Fruit fly (Drosophila melanogaster) ovary, adult (tissue): ENCODE results near the gene drd.
A peak's percentile ranks its signal among the peaks of the same experiment; 100 is the strongest.

Experiments used
- CG17801 ChIP-seq: fragments of 200-800 bp; optimal IDR thresholded peaks from 2 replicates; lab custom pipeline; 2019; ENCODE audit warnings: missing biosample characterization, mild to moderate bottlenecking, missing genetic modification characterization, moderate library complexity; ENCODE audit not compliant: partially characterized antibody

Gene drd

DNA sequence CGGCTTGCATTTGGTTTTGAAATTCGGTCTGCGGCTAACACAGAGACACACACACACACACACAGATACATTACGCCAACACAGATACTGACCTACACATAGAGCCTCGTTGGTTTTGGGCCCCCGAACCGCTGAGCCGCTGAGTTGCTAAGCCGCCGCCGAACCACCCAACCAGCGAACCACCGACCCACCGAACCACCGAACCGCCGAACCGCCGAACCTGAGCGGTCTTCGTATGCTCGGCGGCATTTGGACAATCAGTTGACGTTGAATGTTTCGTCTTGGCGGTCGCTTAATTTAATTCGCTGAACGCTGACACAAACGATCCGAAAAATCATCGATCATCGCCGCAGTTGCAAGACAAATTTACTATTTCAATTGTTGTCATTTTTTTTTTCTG, at the start of gene drd:
TSS of gene drd (plus strand) at position 258 of the 400 bp plus-strand sequence.
- TF ChIP-seq CG17801 (GFP tag; lab: Kevin White, UChicago), result no peak

DNA sequence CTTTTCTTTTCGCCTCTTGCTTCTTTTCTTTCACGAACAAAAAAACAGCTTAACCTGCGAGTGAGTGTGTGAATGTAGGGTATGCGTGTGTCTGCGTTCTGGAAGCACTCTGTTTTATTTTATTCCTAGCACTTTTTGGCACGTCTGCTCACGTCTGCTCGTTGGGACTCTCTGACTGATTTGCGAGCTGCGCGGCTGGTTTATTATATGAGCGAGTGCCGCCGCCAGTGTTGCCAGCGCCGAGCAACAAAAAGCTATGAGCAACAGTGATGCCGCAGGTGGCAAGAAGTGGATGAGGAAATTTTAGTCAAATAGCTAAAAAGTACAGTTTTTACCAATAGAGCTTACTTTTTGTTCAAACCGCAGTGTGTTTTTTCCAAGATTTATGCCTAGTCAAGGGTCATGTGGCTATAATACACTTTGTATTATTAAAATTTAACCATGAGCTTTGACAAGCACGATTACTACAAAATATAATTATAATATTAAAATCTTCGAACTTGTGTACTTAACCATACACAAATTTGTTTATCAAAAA, 49.4 kb upstream of the drd start, which contains the start of gene Lsd-2:
TSS of gene Lsd-2 (minus strand) at position 183 of the 538 bp plus-strand sequence.
- TF ChIP-seq CG17801 (GFP tag; lab: Kevin White, UChicago), result no peak

DNA sequence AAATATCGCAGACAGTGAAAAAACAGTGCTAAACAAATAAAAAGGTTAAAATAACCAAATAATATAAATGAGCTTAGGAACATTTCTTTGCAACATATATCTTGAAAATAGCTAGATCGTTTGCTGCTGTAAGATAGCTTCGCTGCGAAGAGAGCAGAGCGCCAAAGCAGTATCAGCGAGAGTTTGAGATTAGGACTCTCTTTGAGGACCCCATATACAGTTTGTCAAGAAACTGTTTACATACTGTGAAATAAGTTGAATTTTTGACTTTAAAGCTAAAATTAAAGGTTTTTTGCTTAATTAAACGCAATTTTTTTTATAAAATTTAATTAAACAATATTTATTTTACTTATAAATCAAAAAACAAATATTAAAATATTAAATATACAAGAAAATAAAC, 48.9 kb upstream of the drd start:
- TF ChIP-seq CG17801 (GFP tag; lab: Kevin White, UChicago), result no peak

DNA sequence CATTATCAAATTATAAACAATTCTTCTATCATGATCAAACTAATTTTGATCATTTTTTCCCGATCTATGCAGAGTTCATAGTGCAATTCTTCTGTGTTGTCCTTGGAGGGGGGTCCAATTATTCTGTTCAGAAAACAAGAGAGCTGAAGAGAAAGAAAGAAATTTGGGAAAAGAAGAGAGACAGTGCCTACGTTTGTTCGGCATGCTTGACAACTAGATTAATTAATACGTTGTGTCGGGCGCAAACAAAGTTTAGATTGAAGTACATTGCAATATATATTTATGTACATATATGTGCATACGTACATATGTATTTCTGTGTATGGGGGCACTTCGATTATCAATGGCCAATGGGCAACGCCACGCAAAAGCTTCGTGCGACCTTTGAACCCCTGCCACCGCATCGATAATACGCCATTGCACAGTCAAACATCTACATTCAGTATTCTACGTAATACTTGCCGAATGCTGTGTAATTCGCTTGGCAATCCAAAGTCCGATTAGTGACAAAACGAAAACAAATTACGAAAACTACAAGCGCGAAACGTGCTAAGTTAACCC, 47.9 kb upstream of the drd start:
- TF ChIP-seq CG17801 (GFP tag; lab: Kevin White, UChicago), result peak; percentile 75

dm6 chrX:15078394-15078793, 47.2 kb upstream of the drd start:
- TF ChIP-seq CG17801 (GFP tag; lab: Kevin White, UChicago), result no peak

DNA sequence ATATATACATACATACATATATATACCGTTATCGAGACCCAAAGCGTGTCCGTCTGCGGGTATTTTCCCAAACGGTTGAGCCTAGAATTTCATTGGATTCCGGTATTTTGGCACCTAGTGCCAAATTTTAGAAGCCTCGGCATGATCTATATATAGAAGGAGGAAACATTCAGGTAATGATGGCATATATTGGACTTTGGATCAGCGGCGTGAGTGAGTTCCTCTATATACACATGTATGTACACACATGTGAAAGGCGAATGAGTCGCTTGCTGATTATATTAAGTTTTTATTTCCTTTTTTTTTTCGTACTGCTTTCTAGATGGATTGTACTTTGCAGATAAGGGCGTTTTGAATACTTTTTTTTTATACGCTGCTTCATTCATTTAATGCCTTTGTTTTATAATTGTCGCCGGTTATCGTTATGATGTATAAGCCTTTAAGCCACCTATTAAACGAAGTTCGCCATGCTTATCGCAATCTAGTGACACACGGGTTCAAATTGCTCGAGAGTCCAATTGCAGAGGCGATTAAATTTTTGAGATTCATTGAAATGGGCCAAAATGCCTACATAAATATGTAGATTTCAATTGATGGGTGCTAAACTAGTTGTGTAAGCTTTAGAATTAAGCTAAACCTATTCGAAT, 46.3 kb upstream of the drd start:
- TF ChIP-seq CG17801 (GFP tag; lab: Kevin White, UChicago), result peak; percentile 57

DNA sequence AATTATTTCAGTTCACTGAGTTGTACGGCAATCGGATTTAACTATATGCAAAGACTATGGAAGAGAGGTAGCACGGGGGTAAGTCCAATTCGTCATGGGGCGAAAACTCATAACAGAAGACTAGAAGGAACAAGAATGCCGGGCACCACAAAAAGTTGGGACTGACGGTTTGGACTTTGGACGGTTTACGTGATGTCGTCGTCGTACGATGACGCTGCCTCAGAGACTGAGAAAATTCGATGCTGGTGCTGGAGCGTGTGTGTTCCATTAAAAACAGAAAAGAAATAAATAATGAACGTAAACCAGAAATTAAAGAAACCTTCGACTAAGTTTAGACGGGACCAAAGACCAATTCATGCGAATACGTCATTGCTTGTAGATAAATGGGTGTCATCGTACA, 45.6 kb upstream of the drd start:
- TF ChIP-seq CG17801 (GFP tag; lab: Kevin White, UChicago), result peak; percentile 34

- TF ChIP-seq CG17801 (GFP tag; lab: Kevin White, UChicago), result no peak
Measured at dm6 chrX:15080780-15081402, 44.7 kb upstream of the drd start, which contains the start of gene CG33177. CG33177 (plus strand) TSS chrX:15081367.

DNA sequence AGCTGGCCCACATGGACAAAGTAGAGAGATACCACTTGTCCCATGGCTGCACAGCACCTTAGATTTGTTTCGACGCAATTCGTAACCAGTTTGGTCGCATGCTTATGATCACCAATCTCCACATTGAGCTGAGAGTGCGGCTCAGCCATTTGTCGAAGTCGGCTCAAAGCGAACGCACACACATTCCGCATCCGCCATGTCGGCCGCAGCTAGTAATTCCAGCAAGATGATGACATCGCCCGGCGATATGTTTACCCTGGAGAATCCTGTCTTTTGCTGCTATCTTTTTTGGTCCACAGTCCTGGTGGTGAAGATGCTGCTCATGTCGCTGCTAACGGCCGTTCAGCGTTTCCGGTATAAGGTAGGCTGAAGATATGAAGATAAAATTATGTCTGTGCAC, 42.9 kb upstream of the drd start, which contains the start of gene CG33178:
TSS of gene CG33178 (plus strand) at position 147 of the 400 bp plus-strand sequence.
- TF ChIP-seq CG17801 (GFP tag; lab: Kevin White, UChicago), result no peak

DNA sequence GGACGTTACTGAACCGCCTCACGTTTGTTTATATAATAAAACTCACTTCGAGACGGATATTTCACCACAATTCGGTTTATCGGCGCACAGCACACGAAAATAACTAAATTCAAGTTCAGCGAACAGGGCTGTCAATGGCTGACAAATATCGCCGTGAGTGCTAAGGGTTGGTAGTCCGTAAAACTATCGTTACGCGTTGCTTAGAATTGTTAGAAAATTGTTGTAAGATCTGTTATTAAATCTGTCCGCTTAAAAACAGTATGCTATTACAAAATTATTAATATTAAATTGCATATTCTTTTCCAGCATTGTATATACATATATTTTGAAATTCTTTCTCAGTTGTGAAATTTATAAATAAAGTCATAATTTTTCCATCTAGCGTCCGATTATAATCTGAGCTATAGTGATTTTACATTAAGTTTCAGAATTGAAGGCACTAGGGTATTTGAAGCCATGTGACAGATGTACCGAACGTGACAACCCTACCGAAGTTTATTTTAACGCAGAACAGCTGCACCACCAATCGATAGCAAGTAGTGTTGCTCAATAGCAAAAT, 40.9 kb upstream of the drd start, which contains the start of gene Cox17:
TSS of gene Cox17 (minus strand) at position 120 of the 559 bp plus-strand sequence.
- peak; percentile 72 for TF ChIP-seq CG17801 (GFP tag; lab: Kevin White, UChicago)

DNA sequence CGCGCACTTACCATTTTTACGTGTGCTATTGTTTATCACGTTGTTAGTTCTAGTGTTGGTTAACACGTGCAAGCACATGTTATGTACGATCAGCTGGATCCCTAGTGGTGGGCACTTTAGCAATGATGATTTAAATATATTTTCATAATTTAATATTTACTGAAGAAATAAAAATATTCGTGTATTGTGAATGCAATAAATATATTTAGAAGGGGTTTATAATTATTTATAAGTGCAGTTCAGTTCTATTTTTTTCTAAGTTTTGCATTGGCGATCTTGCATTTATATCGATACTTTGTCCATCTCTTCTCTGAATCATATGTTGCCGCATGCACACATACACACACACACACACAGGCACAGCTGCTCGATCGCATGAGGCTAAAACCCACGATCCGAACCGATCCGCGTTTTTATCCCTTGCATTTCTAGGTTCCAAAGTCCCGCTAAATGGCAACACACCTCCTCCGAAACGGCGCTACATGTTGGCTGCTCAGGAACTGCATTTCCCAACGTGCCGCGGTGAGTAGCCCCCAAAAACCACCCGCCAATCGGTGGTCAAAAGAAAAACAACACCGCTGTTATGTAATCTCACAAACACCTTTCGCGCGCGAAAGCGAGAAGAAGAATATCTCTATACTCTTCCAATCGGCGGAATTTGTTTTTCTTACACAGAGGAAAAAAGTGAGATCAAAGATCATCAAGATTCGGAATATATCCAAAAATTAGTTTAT, 39.6 kb upstream of the drd start, which contains the start of the genes CG15027 and Dbct:
TSS of gene CG15027 (minus strand) at position 51 of the 734 bp plus-strand sequence.
TSS of gene Dbct (plus strand) at position 349 of the 734 bp plus-strand sequence.
- peak; percentile 92 for TF ChIP-seq CG17801 (GFP tag; lab: Kevin White, UChicago)

DNA sequence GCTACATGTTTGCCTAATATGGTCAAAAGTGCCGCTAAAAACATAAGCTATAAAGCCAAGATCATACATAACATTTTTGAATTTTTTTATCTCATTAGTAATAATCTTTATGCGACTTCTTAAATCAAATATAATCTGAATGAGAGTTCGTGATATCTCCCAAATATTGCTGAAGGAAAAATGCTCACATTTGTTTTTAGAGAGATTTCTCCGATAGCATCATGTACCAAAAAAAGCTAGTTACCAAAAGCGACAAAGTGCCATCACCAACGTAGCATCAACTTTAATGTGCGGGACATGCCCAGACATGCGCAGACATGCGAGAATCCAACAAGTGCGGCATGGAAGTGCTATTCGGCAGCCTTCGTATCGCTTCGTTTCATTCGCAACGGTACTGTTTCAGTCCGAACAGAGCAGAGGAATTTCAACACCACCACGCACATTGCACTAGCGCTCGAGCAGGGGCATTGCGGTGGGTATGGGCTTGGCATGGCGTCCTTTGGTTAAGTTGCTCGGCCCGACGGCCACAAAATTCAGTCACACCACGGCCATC, 36.3 kb upstream of the drd start, which contains the start of gene Rab3-GEF:
TSS of gene Rab3-GEF (plus strand) at position 537 of the 553 bp plus-strand sequence.
- no peak for TF ChIP-seq CG17801 (GFP tag; lab: Kevin White, UChicago)

DNA sequence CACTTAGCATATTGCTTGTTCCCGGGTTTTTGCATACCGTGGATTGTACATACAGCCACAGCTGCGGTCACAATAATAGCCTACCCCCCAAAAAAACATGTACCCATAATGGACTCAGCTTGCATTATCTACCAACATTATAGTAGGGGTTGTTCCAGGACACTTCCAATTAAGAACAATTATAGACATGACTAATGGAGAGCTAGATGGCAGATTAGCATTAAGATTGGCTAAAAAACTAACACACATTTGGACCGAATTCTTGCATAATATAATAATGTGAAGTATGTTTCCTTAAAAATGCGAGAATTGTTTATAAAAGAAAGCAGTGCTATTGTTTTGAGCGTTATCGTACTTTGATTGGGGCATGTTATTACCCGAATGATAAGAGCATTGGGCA, 35.2 kb upstream of the drd start:
- no peak for TF ChIP-seq CG17801 (GFP tag; lab: Kevin White, UChicago)

- no peak for TF ChIP-seq CG17801 (GFP tag; lab: Kevin White, UChicago)
Measured at dm6 chrX:15091159-15091558, 34.4 kb upstream of the drd start.
